Worm (Caenorhabditis elegans): ENCODE measurements around the gene F21D9.2.

ce11 chrV:19217675-19218074, 44.6 kb downstream of the F21D9.2 start, which contains the start of gene oac-49:
- TF ChIP-seq duxl-1 (tag; optimal IDR thresholded peaks at IDR 0.05; ENCODE audit: poor library complexity) (no peak), lir-3 (tag; optimal IDR thresholded peaks at IDR 0.05) (no peak), mes-2 (tag; optimal IDR thresholded peaks at IDR 0.05; ENCODE audit: poor library complexity, severe bottlenecking) (no peak), lin-15B (tag; optimal IDR thresholded peaks at IDR 0.05) (no peak), madf-5 (GFP tag; IDR thresholded peaks at IDR 0.05) (no peak), php-3 (GFP tag; IDR thresholded peaks at IDR 0.05) (no peak), aly-2 (tag; optimal IDR thresholded peaks at IDR 0.05) (no peak), ceh-32 (tag; optimal IDR thresholded peaks at IDR 0.05; ENCODE audit: poor library complexity) (no peak), zfp-2 (tag; optimal IDR thresholded peaks at IDR 0.05) (no peak), lsy-2 (tag; optimal IDR thresholded peaks at IDR 0.05) (no peak), R02D3.7 (tag; optimal IDR thresholded peaks at IDR 0.05) (no peak), nhr-76 (tag; optimal IDR thresholded peaks at IDR 0.05) (no peak)

All from whole organism, L4 larva.